Worm (Caenorhabditis elegans): Measurements from ENCODE around the gene nmr-1.

ce11 chrII:5412467-5412866, 33.9 kb downstream of the nmr-1 start, which contains the start of the genes EEED8.13 and EEED8.18:
- no peak for TF ChIP-seq tab-1 (GFP tag; IDR thresholded peaks at IDR 0.05)
- no peak for TF ChIP-seq ztf-23 (GFP tag; IDR thresholded peaks at IDR 0.05)
- no peak for TF ChIP-seq cog-1 (tag; optimal IDR thresholded peaks at IDR 0.05)

Measured in whole organism, midembryonic.